Fruit fly (Drosophila melanogaster): Measurements from ENCODE around the gene grk.

DNA sequence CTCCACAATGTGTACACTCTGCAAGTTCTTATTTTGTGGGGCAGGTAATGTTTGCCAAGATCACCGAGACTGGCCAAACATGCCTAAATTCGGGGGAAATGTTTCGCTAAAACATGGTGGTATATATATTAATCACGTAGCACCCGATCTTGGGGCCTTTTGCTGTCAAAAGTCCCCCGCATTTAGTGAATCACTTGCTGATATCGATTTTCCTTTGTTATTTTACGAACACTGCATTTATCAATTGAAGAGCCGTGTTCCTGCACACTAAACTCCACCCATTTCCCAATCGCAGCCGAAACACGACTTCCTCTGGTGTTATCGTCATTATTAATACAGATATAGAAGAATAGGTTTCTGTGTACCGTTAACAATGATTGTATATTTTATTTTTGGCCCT, 11.7 kb downstream of the grk start:
- TF ChIP-seq Sin3A (optimal IDR thresholded peaks at IDR 0.05) (no peak), h (optimal IDR thresholded peaks at IDR 0.05) (no peak), insv (optimal IDR thresholded peaks at IDR 0.05) (no peak), psq (optimal IDR thresholded peaks at IDR 0.05) (no peak), ttk (optimal IDR thresholded peaks at IDR 0.05) (no peak)
